Worm (Caenorhabditis elegans) whole organism, L3 larva: Measurements from ENCODE around the gene K02E2.11.

ENCODE experiments used
- R02D3.7 ChIP-seq: fragments of 150-350 bp; optimal IDR thresholded peaks from 2 replicates; lab custom pipeline; 2014; ENCODE audit warnings: missing biosample characterization, missing genetic modification characterization
- ZK546.5 ChIP-seq: sonication (generic microtip); optimal IDR thresholded peaks from 2 replicates; lab custom pipeline; 2017; ENCODE audit warnings: missing biosample characterization, missing genetic modification characterization
- ama-1 ChIP-seq: fragments of 150-350 bp; optimal IDR thresholded peaks from 2 replicates; lab custom pipeline; 2018
- ceh-16 ChIP-seq: sonication (generic microtip); optimal IDR thresholded peaks from 2 replicates; lab custom pipeline; 2017; ENCODE audit warnings: missing biosample characterization, missing genetic modification characterization
- ceh-82 ChIP-seq: fragments of 150-350 bp; optimal IDR thresholded peaks from 2 replicates; lab custom pipeline; 2014; ENCODE audit warnings: missing biosample characterization, missing genetic modification characterization
- daf-12 ChIP-seq: fragments of 150-350 bp; optimal IDR thresholded peaks from 2 replicates; lab custom pipeline; 2014; ENCODE audit warnings: missing biosample characterization, missing genetic modification reagents, missing genetic modification characterization
- egl-27 ChIP-seq: sonication (generic microtip); optimal IDR thresholded peaks from 4 replicates; lab custom pipeline; 2017; ENCODE audit warnings: missing biosample characterization, missing genetic modification reagents, missing genetic modification characterization
- egl-5 ChIP-seq: fragments of 150-350 bp; optimal IDR thresholded peaks from 2 replicates; lab custom pipeline; 2017; ENCODE audit warnings: missing biosample characterization, missing genetic modification reagents, missing genetic modification characterization, inconsistent platforms
- elt-1 ChIP-seq: fragments of 150-350 bp; optimal IDR thresholded peaks from 2 replicates; lab custom pipeline; 2014; ENCODE audit warnings: missing biosample characterization, missing genetic modification characterization
- elt-2 ChIP-seq: sonication (generic microtip); optimal IDR thresholded peaks from 2 replicates; lab custom pipeline; 2016; ENCODE audit warnings: missing genetic modification reagents, mild to moderate bottlenecking, missing genetic modification characterization, missing compliant biosample characterization
- eor-1 ChIP-seq, 2 experiments: fragments of 150-350 bp; optimal IDR thresholded peaks; 2 replicates each; lab custom pipeline; 2014 to 2018; ENCODE audit warnings: missing biosample characterization in 2 of 2, missing genetic modification characterization in 2 of 2
- fkh-2 ChIP-seq: fragments of 150-350 bp; optimal IDR thresholded peaks from 2 replicates; lab custom pipeline; 2014; ENCODE audit warnings: missing biosample characterization, missing genetic modification reagents, missing genetic modification characterization
- jun-1 ChIP-seq: fragments of 150-350 bp; optimal IDR thresholded peaks from 2 replicates; lab custom pipeline; 2014; ENCODE audit warnings: missing biosample characterization, missing genetic modification reagents, missing genetic modification characterization
- lin-15B ChIP-seq: fragments of 150-350 bp; optimal IDR thresholded peaks from 2 replicates; lab custom pipeline; 2014; ENCODE audit warnings: missing biosample characterization, missing genetic modification characterization
- lin-39 ChIP-seq: fragments of 150-350 bp; optimal IDR thresholded peaks from 2 replicates; lab custom pipeline; 2018; ENCODE audit warnings: missing biosample characterization, missing genetic modification reagents, missing genetic modification characterization
- mdl-1 ChIP-seq: fragments of 150-350 bp; optimal IDR thresholded peaks from 2 replicates; lab custom pipeline; 2014; ENCODE audit warnings: missing biosample characterization, missing genetic modification characterization
- nfya-1 ChIP-seq: sonication (generic microtip); optimal IDR thresholded peaks from 2 replicates; lab custom pipeline; 2017; ENCODE audit warnings: missing genetic modification characterization, mild to moderate bottlenecking, missing compliant biosample characterization, antibody characterized with exemption, moderate library complexity; ENCODE audit not compliant: insufficient read depth
- nhr-11 ChIP-seq: fragments of 150-350 bp; optimal IDR thresholded peaks from 2 replicates; lab custom pipeline; 2014; ENCODE audit warnings: missing biosample characterization, missing genetic modification characterization
- nhr-12 ChIP-seq: fragments of 150-350 bp; optimal IDR thresholded peaks from 2 replicates; lab custom pipeline; 2014; ENCODE audit warnings: missing biosample characterization, missing genetic modification characterization
- nhr-23 ChIP-seq: fragments of 150-350 bp; optimal IDR thresholded peaks from 2 replicates; lab custom pipeline; 2014; ENCODE audit warnings: missing biosample characterization, missing genetic modification reagents, missing genetic modification characterization
- nhr-237 ChIP-seq: fragments of 150-350 bp; optimal IDR thresholded peaks from 2 replicates; lab custom pipeline; 2014; ENCODE audit warnings: missing biosample characterization, missing genetic modification characterization
- nhr-25 ChIP-seq: sonication (generic microtip); optimal IDR thresholded peaks from 2 replicates; lab custom pipeline; 2017; ENCODE audit warnings: missing biosample characterization, missing genetic modification characterization
- nhr-43 ChIP-seq: sonication (generic microtip); optimal IDR thresholded peaks from 2 replicates; lab custom pipeline; 2016; ENCODE audit warnings: mild to moderate bottlenecking, missing genetic modification characterization, missing compliant biosample characterization; ENCODE audit not compliant: poor library complexity, severe bottlenecking
- nhr-67 ChIP-seq: fragments of 150-350 bp; optimal IDR thresholded peaks from 2 replicates; lab custom pipeline; 2014; ENCODE audit warnings: missing biosample characterization, missing genetic modification characterization
- nhr-76 ChIP-seq: fragments of 150-350 bp; sonication (generic microtip); optimal IDR thresholded peaks from 5 replicates; lab custom pipeline; 2014; ENCODE audit warnings: missing biosample characterization, missing genetic modification characterization
- nhr-77 ChIP-seq: fragments of 150-350 bp; optimal IDR thresholded peaks from 2 replicates; lab custom pipeline; 2014; ENCODE audit warnings: missing biosample characterization, missing genetic modification characterization
- pha-4 ChIP-seq: fragments of 150-350 bp; optimal IDR thresholded peaks from 2 replicates; lab custom pipeline; 2014; ENCODE audit warnings: missing biosample characterization, missing genetic modification reagents, missing genetic modification characterization
- pqm-1 ChIP-seq: fragments of 150-350 bp; optimal IDR thresholded peaks from 2 replicates; lab custom pipeline; 2017; ENCODE audit warnings: missing biosample characterization, missing genetic modification characterization, inconsistent platforms
- snpc-4 ChIP-seq: fragments of 150-350 bp; optimal IDR thresholded peaks from 2 replicates; lab custom pipeline; 2014; ENCODE audit warnings: missing biosample characterization, missing genetic modification characterization
- tbx-2 ChIP-seq: sonication (generic microtip); optimal IDR thresholded peaks from 2 replicates; lab custom pipeline; 2016; ENCODE audit warnings: mild to moderate bottlenecking, missing genetic modification characterization, missing compliant biosample characterization
- unc-62 ChIP-seq: fragments of 150-350 bp; sonication (generic microtip); optimal IDR thresholded peaks from 4 replicates; lab custom pipeline; 2014; ENCODE audit warnings: missing biosample characterization, missing genetic modification reagents, missing genetic modification characterization
- ztf-11 ChIP-seq: fragments of 150-350 bp; optimal IDR thresholded peaks from 2 replicates; lab custom pipeline; 2014; ENCODE audit warnings: missing biosample characterization, missing genetic modification characterization

K02E2.11 gene

DNA sequence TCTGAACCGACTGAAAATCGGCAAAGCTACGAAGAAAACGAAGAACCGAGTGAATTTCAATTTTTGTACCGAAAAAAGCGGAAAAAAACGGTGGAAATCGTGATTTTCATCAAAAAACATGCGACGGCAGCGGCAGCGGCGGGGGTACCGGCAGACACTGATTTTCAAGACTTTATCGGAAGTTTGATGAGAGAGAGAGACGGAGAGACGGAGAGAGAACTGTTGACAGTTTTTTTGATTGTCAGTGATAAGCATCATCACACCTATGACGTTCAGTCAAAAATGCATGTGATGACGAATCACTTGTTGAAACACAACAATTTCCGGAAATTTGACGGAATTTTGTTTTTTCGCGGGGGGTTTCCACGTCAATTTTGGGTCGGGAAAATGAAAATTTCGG, 30.3 kb downstream of the K02E2.11 start:
- TF ChIP-seq pqm-1 (tag; lab: Kevin White, UChicago), result peak; percentile 85
- TF ChIP-seq jun-1 (tag; lab: Kevin White, UChicago), result peak; percentile 73
- TF ChIP-seq ama-1 (lab: Kevin White, UChicago), result peak; percentile 32
- TF ChIP-seq tbx-2 (tag; lab: Kevin White, UChicago), result no peak
- no peak for TF ChIP-seq ceh-82 (tag; lab: Kevin White, UChicago)
- no peak for TF ChIP-seq egl-5 (tag; lab: Kevin White, UChicago)
- no peak for TF ChIP-seq nhr-11 (tag; lab: Kevin White, UChicago)
- TF ChIP-seq lin-15B (tag; lab: Kevin White, UChicago), result no peak
- TF ChIP-seq pha-4 (tag; lab: Kevin White, UChicago), result peak; percentile 41
- peak; percentile 23 for TF ChIP-seq nhr-43 (tag; lab: Kevin White, UChicago)
- TF ChIP-seq elt-2 (tag; lab: Kevin White, UChicago), result peak; percentile 92
- TF ChIP-seq daf-12 (tag; lab: Kevin White, UChicago), result no peak
- no peak for TF ChIP-seq snpc-4 (tag; lab: Kevin White, UChicago)

DNA sequence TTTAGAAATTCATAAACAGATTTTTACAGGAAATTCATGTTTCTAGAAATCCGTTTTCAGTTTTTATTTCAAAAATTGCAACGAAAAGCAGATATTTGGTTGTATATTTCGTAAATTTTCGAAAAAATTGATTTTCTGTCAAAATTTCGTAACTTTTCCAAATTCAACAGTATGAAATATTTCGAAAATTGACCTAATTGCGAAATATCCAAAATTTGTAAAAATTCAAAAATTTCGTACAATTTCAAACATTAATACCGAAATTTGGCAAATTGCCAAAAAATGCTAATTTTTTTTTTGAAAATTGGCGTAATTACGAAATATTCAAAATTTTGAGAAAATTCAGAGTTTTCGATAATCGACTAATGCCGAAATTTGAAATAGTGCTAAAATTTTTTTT, 30.8 kb downstream of the K02E2.11 start:
- TF ChIP-seq nfya-1 (tag; lab: Kevin White, UChicago) (no peak), ama-1 (lab: Kevin White, UChicago) (no peak), ZK546.5 (tag; lab: Kevin White, UChicago) (no peak), fkh-2 (tag; lab: Kevin White, UChicago) (no peak), elt-1 (no peak), daf-12 (tag; lab: Kevin White, UChicago) (no peak), R02D3.7 (tag; lab: Kevin White, UChicago) (no peak), nhr-43 (tag; lab: Kevin White, UChicago) (no peak), elt-2 (tag; lab: Kevin White, UChicago) (no peak), nhr-237 (tag; lab: Kevin White, UChicago) (no peak), nhr-12 (no peak), ceh-16 (tag; lab: Kevin White, UChicago) (no peak), nhr-77 (tag; lab: Kevin White, UChicago) (no peak), lin-39 (no peak), unc-62 (GFP tag; lab: Kevin White, UChicago) (no peak), mdl-1 (tag; lab: Kevin White, UChicago) (no peak), nhr-76 (no peak), nhr-67 (tag; lab: Kevin White, UChicago) (no peak), eor-1 (tag; optimal IDR thresholded peaks at IDR 0.05; lab: Kevin White, UChicago) (no peak)
- TF ChIP-seq, all 47 proteins: peak for 0

DNA sequence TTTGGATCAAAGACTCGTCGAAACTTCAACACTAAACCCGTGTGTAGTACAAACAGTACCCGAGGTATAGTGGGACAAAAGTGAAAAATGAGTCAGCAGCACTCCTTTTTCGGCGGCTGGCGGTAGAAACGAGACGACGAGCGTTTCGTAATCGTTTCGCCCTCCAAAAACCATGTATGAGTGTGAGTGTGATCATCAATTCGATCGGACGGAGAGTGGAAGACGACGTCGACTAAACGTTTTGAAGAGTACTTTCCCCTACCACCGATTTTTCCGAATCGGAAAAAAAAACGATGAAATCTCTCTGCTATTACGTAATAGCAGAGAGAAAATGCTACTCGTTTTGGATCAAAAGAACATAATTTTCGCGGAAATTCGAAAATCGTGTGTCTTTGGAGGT, 32.3 kb downstream of the K02E2.11 start:
- no peak for TF ChIP-seq pqm-1 (tag; lab: Kevin White, UChicago)
- TF ChIP-seq ama-1 (lab: Kevin White, UChicago), result peak; percentile 51
- peak; percentile 73 for TF ChIP-seq nhr-25 (tag; lab: Kevin White, UChicago)
- TF ChIP-seq nhr-23 (tag; lab: Kevin White, UChicago), result peak; percentile 61
- no peak for TF ChIP-seq elt-2 (tag; lab: Kevin White, UChicago)

DNA sequence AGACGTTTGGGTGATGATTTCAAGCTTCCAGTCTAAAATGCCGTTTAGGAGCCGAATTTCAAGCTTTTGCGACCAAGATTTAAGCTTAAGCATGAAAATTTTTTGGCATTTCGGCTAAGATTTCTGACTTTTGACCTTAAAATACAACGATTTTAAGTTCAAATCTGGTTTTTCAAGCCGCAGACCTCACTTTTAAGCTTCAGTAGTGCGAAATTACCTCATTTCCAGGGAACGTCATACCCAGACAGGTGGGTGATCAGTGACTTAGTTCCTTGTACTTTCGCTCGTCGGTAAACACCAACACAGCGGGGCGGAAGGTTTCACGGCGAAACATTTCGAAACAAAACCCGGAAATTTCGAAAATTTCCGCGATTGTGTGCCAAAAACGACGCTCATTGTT, 33.2 kb downstream of the K02E2.11 start:
- no peak for TF ChIP-seq pqm-1 (tag; lab: Kevin White, UChicago)
- peak; percentile 10 for TF ChIP-seq ama-1 (lab: Kevin White, UChicago)
- no peak for TF ChIP-seq ZK546.5 (tag; lab: Kevin White, UChicago)
- TF ChIP-seq ceh-82 (tag; lab: Kevin White, UChicago), result no peak
- no peak for TF ChIP-seq egl-27

DNA sequence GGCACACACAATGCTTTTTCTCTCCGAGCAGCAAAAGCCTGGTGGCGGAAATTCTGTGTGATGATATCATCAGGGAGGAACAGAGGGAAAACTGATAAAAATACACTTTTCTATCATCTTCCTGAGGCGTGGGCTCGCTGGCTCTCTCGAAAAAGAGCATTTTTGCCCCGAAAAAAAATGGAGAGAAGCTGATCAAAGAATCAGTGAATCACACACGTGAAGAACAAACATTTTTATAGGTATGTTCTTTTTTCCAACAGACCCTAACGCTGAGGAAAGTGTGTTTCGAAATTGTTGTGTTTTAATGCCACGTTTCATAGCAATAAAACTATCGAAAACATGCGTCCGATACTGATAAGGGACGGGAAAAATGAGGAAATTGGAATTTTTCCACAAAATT, 33.7 kb downstream of the K02E2.11 start:
- TF ChIP-seq pha-4 (tag; lab: Kevin White, UChicago) (peak; percentile 36), jun-1 (tag; lab: Kevin White, UChicago) (peak; percentile 25), elt-2 (tag; lab: Kevin White, UChicago) (peak; percentile 63), lin-39 (peak; percentile 28), ztf-11 (tag; lab: Kevin White, UChicago) (no peak)
